Worm (Caenorhabditis elegans) whole organism, L4 larva: ENCODE results near the gene ZK1098.2.

Experiments used
- F44E2.7 ChIP-seq: fragments of 200-800 bp; sonication (Bioruptor generic); IDR thresholded peaks from 2 replicates; pipeline ENCODE4 v2.1.2; 2022; ENCODE audit warnings: missing genetic modification characterization, missing compliant biosample characterization
- T20F7.1 ChIP-seq: fragments of 200-800 bp; sonication (Bioruptor generic); optimal IDR thresholded peaks from 2 replicates; lab custom pipeline; 2018; ENCODE audit warnings: mild to moderate bottlenecking, missing genetic modification characterization, missing compliant biosample characterization
- T26A8.4 ChIP-seq: fragments of 200-800 bp; sonication (Bioruptor generic); IDR thresholded peaks from 2 replicates; pipeline ENCODE4 v1.3.6; 2022; ENCODE audit warnings: missing genetic modification characterization, missing compliant biosample characterization
- Y48G9A.11 ChIP-seq: fragments of 200-800 bp; sonication (Bioruptor generic); IDR thresholded peaks from 2 replicates; pipeline ENCODE4 v1.3.6; 2022; ENCODE audit warnings: missing genetic modification reagents, missing genetic modification characterization, missing compliant biosample characterization
- Y5F2A.4 ChIP-seq: fragments of 200-800 bp; sonication (Bioruptor generic); optimal IDR thresholded peaks from 2 replicates; lab custom pipeline; 2018; ENCODE audit warnings: mild to moderate bottlenecking, missing genetic modification characterization, missing compliant biosample characterization
- attf-4 ChIP-seq: sonication (generic microtip); optimal IDR thresholded peaks from 3 replicates; lab custom pipeline; 2017; ENCODE audit warnings: missing biosample characterization, missing genetic modification characterization
- ceh-20 ChIP-seq: fragments of 200-800 bp; sonication (Bioruptor generic); IDR thresholded peaks from 2 replicates; pipeline ENCODE4 v1.3.6; 2022; ENCODE audit warnings: missing genetic modification reagents, missing genetic modification characterization, missing compliant biosample characterization
- ceh-32 ChIP-seq: sonication (generic microtip); optimal IDR thresholded peaks from 2 replicates; lab custom pipeline; 2016; ENCODE audit warnings: mild to moderate bottlenecking, missing genetic modification characterization, missing compliant biosample characterization; ENCODE audit not compliant: poor library complexity
- ceh-44 ChIP-seq: fragments of 200-800 bp; sonication (Bioruptor generic); IDR thresholded peaks from 2 replicates; pipeline ENCODE4 v1.3.6; 2022; ENCODE audit warnings: missing genetic modification reagents, missing genetic modification characterization, missing compliant biosample characterization
- ceh-62 ChIP-seq: sonication (generic microtip); optimal IDR thresholded peaks from 2 replicates; lab custom pipeline; 2017; ENCODE audit warnings: missing biosample characterization, missing genetic modification characterization
- ceh-82 ChIP-seq: sonication (generic microtip); optimal IDR thresholded peaks from 2 replicates; lab custom pipeline; 2017; ENCODE audit warnings: missing biosample characterization, missing genetic modification characterization
- ces-1 ChIP-seq: fragments of 150-350 bp; sonication (generic microtip); optimal IDR thresholded peaks from 4 replicates; lab custom pipeline; 2014; ENCODE audit warnings: missing biosample characterization, missing genetic modification reagents, missing genetic modification characterization
- ctbp-1 ChIP-seq: fragments of 200-800 bp; sonication (Bioruptor generic); IDR thresholded peaks from 2 replicates; pipeline ENCODE4 v1.3.6; 2022; ENCODE audit warnings: missing genetic modification reagents, missing genetic modification characterization, missing compliant biosample characterization
- daf-8 ChIP-seq: fragments of 200-800 bp; sonication (Bioruptor generic); IDR thresholded peaks from 2 replicates; pipeline ENCODE4 v1.3.6; 2022; ENCODE audit warnings: missing genetic modification characterization, missing compliant biosample characterization
- dpl-1 ChIP-seq: fragments of 150-350 bp; optimal IDR thresholded peaks from 2 replicates; lab custom pipeline; 2014; ENCODE audit warnings: missing biosample characterization, missing genetic modification reagents, missing genetic modification characterization
- egl-27 ChIP-seq: sonication (generic microtip); optimal IDR thresholded peaks from 3 replicates; lab custom pipeline; 2017; ENCODE audit warnings: missing biosample characterization, missing genetic modification reagents, missing genetic modification characterization
- hif-1 ChIP-seq, 2 experiments: sonication (generic microtip); optimal IDR thresholded peaks; 2 replicates each; lab custom pipeline; 2016 to 2017; ENCODE audit warnings: missing compliant biosample characterization in 2 of 2, missing genetic modification characterization in 2 of 2, missing genetic modification reagents in 2 of 2, missing genotype in 2 of 2, mild to moderate bottlenecking in 1 of 2
- jun-1 ChIP-seq: fragments of 150-350 bp; optimal IDR thresholded peaks from 2 replicates; lab custom pipeline; 2014; ENCODE audit warnings: missing biosample characterization, missing genetic modification reagents, missing genetic modification characterization
- lim-7 ChIP-seq: fragments of 200-800 bp; sonication (Bioruptor generic); IDR thresholded peaks from 2 replicates; pipeline ENCODE4 v1.3.6; 2022; ENCODE audit warnings: missing genetic modification characterization, missing compliant biosample characterization
- lin-13 ChIP-seq: fragments of 150-350 bp; optimal IDR thresholded peaks from 2 replicates; lab custom pipeline; 2014; ENCODE audit warnings: missing biosample characterization, missing genetic modification reagents, missing genetic modification characterization
- lin-15B ChIP-seq: fragments of 150-350 bp; sonication (generic microtip); optimal IDR thresholded peaks from 3 replicates; lab custom pipeline; 2014; ENCODE audit warnings: missing biosample characterization, missing genetic modification characterization
- lin-29 ChIP-seq: fragments of 200-800 bp; sonication (Bioruptor generic); IDR thresholded peaks from 2 replicates; pipeline ENCODE4 v1.3.6; 2022; ENCODE audit warnings: missing genetic modification reagents, missing genetic modification characterization, missing compliant biosample characterization
- lin-38 ChIP-seq: fragments of 200-800 bp; sonication (Bioruptor generic); IDR thresholded peaks from 2 replicates; pipeline ENCODE4 v1.3.6; 2022; ENCODE audit warnings: missing genetic modification reagents, missing genetic modification characterization, missing compliant biosample characterization
- lsy-2 ChIP-seq, 2 experiments: fragments of 150-350 bp in 1 of 2; sonication (generic microtip) in 1 of 2; optimal IDR thresholded peaks; 2 replicates each; lab custom pipeline; 2014 to 2017; ENCODE audit warnings: missing biosample characterization in 2 of 2, missing genetic modification characterization in 2 of 2
- madf-9 ChIP-seq: fragments of 200-800 bp; sonication (Bioruptor generic); conservative IDR thresholded peaks from 2 replicates; pipeline ENCODE4 v1.3.6; 2022; ENCODE audit warnings: missing genetic modification reagents, missing genetic modification characterization, missing compliant biosample characterization
- mdt-29 ChIP-seq: fragments of 200-800 bp; sonication (Bioruptor generic); IDR thresholded peaks from 2 replicates; pipeline ENCODE4 v1.3.6; 2022; ENCODE audit warnings: missing genetic modification reagents, missing genetic modification characterization, missing compliant biosample characterization
- mes-2 ChIP-seq: sonication (generic microtip); optimal IDR thresholded peaks from 2 replicates; lab custom pipeline; 2016; ENCODE audit warnings: missing genotype, mild to moderate bottlenecking, missing genetic modification characterization, missing compliant biosample characterization; ENCODE audit not compliant: poor library complexity, severe bottlenecking
- nhr-111 ChIP-seq: fragments of 200-800 bp; sonication (Bioruptor generic); optimal IDR thresholded peaks from 2 replicates; lab custom pipeline; 2018; ENCODE audit warnings: mild to moderate bottlenecking, missing genetic modification characterization, missing compliant biosample characterization
- nhr-237 ChIP-seq: sonication (generic microtip); optimal IDR thresholded peaks from 2 replicates; lab custom pipeline; 2017; ENCODE audit warnings: missing biosample characterization, missing genetic modification characterization
- nhr-25 ChIP-seq: sonication (generic microtip); optimal IDR thresholded peaks from 2 replicates; lab custom pipeline; 2017; ENCODE audit warnings: missing genetic modification characterization, mild to moderate bottlenecking, missing compliant biosample characterization, antibody characterized with exemption, moderate library complexity, borderline replicate concordance; ENCODE audit not compliant: insufficient read depth
- nhr-41 ChIP-seq: fragments of 200-800 bp; sonication (Bioruptor generic); IDR thresholded peaks from 2 replicates; pipeline ENCODE4 v1.3.6; 2022; ENCODE audit warnings: missing genetic modification reagents, missing genetic modification characterization, missing compliant biosample characterization
- nhr-42 ChIP-seq: fragments of 200-800 bp; sonication (Bioruptor generic); IDR thresholded peaks from 2 replicates; pipeline ENCODE4 v1.3.6; 2022; ENCODE audit warnings: missing genetic modification characterization, missing compliant biosample characterization
- nhr-77 ChIP-seq: fragments of 150-350 bp; optimal IDR thresholded peaks from 2 replicates; lab custom pipeline; 2014; ENCODE audit warnings: missing biosample characterization, missing genetic modification characterization
- php-3 ChIP-seq: fragments of 200-800 bp; sonication (Bioruptor generic); IDR thresholded peaks from 2 replicates; pipeline ENCODE4 v1.3.6; 2022; ENCODE audit warnings: missing genetic modification reagents, missing genetic modification characterization, missing compliant biosample characterization
- pqm-1 ChIP-seq: sonication (generic microtip); optimal IDR thresholded peaks from 2 replicates; lab custom pipeline; 2017; ENCODE audit warnings: missing biosample characterization, missing genetic modification characterization
- saeg-2 ChIP-seq: fragments of 200-800 bp; sonication (Bioruptor generic); IDR thresholded peaks from 2 replicates; pipeline ENCODE4 v1.3.6; 2022; ENCODE audit warnings: missing genetic modification reagents, missing genetic modification characterization, missing compliant biosample characterization
- skn-1 ChIP-seq: fragments of 150-350 bp; optimal IDR thresholded peaks from 2 replicates; lab custom pipeline; 2014; ENCODE audit warnings: missing biosample characterization, missing genetic modification characterization
- snpc-1.2 ChIP-seq: fragments of 200-800 bp; sonication (Bioruptor generic); IDR thresholded peaks from 2 replicates; pipeline ENCODE4 v1.3.6; 2022; ENCODE audit warnings: missing genetic modification reagents, missing genetic modification characterization, missing compliant biosample characterization
- tag-97 ChIP-seq: fragments of 200-800 bp; sonication (Bioruptor generic); IDR thresholded peaks from 2 replicates; pipeline ENCODE4 v1.3.6; 2022; ENCODE audit warnings: missing genetic modification characterization, missing compliant biosample characterization
- unc-130 ChIP-seq: sonication (generic microtip); optimal IDR thresholded peaks from 2 replicates; lab custom pipeline; 2016; ENCODE audit warnings: missing genetic modification reagents, missing genetic modification characterization, missing compliant biosample characterization
- vab-7 ChIP-seq: fragments of 200-800 bp; sonication (Bioruptor generic); IDR thresholded peaks from 2 replicates; pipeline ENCODE4 v1.3.6; 2022; ENCODE audit warnings: missing genetic modification reagents, missing genetic modification characterization, missing compliant biosample characterization
- zag-1 ChIP-seq: fragments of 150-350 bp; optimal IDR thresholded peaks from 2 replicates; lab custom pipeline; 2014; ENCODE audit warnings: missing biosample characterization, missing genetic modification characterization
- zip-11 ChIP-seq: fragments of 200-800 bp; sonication (Bioruptor generic); IDR thresholded peaks from 2 replicates; pipeline ENCODE4 v1.3.6; 2022; ENCODE audit warnings: missing genetic modification characterization, missing compliant biosample characterization
- ztf-7 ChIP-seq: fragments of 150-350 bp; optimal IDR thresholded peaks from 2 replicates; lab custom pipeline; 2014; ENCODE audit warnings: missing biosample characterization, missing genetic modification characterization

The ZK1098.2 gene

DNA sequence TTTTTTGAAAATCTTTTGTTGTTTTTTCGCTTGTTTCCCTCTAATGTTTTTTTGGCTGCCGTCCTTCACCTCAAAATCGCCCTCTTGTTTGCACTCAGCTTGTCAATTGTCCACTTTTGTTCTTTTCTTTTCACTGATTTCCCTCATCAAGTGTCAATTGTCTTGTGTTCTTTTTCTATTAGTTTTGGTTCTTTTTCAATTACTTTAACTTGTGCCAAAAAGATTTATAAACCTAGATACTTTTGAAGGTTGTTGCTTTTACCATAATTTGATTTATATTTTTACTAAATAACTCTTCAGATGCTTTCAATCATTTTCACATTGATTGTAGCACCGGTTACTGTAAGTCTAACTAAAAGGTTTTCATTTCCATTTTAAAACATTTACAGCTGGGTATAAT lies 39.5 kb downstream of the ZK1098.2 start, which contains the start of gene C48B4.13:
TSS of gene C48B4.13 (plus strand) at position 301 of the 400 bp plus-strand sequence.
- no peak for TF ChIP-seq pqm-1 (tag; lab: Kevin White, UChicago)
- no peak for TF ChIP-seq T20F7.1 (GFP tag; lab: Kevin White, UChicago)
- TF ChIP-seq lin-15B (tag; lab: Kevin White, UChicago) = no peak

DNA sequence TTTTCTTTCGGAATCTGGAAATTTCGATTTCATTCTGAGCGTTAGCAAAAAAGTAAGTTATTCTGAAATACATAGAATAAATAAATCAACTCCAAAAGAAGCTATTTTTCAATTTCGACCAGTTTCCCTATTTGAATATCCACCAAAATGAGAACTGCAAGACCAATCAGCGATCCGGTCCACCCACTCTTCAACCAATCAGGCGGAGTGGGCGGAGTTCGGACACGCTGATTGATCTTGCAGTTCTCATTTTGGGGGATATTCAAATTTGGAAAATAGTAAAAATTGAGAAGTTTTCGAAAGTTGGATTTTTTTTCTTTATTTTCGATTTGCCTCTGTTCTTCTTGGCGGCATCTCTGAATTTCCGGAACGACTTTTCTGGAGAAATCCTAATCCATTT lies 41.9 kb downstream of the ZK1098.2 start:
- TF ChIP-seq ces-1 (GFP tag; lab: Kevin White, UChicago) (no peak), egl-27 (tag; lab: Kevin White, UChicago) (no peak), unc-130 (GFP tag; lab: Kevin White, UChicago) (no peak), lim-7 (no peak), tag-97 (no peak), nhr-41 (GFP tag; lab: Robert Waterston, UW) (no peak), ctbp-1 (GFP tag; lab: Robert Waterston, UW) (no peak), jun-1 (no peak), hif-1 (tag; optimal IDR thresholded peaks at IDR 0.05; lab: Kevin White, UChicago) (no peak), T26A8.4 (peak; percentile 21; the same call in 1 of the 2 replicates), php-3 (GFP tag; lab: Robert Waterston, UW) (no peak), snpc-1.2 (GFP tag; lab: Robert Waterston, UW) (no peak), ztf-7 (tag; lab: Kevin White, UChicago) (no peak), vab-7 (GFP tag; lab: Robert Waterston, UW) (no peak), ceh-62 (no peak), ceh-82 (tag; lab: Kevin White, UChicago) (no peak), zag-1 (no peak), mdt-29 (GFP tag; lab: Robert Waterston, UW) (no peak), lin-15B (tag; lab: Kevin White, UChicago) (no peak), Y5F2A.4 (GFP tag; lab: Kevin White, UChicago) (no peak), nhr-237 (tag; lab: Kevin White, UChicago) (no peak), attf-4 (no peak), lsy-2 (tag; optimal IDR thresholded peaks at IDR 0.05; lab: Kevin White, UChicago) (peak in 1 of 2 experiments; percentile 54), nhr-42 (GFP tag; lab: Robert Waterston, UW) (no peak), saeg-2 (GFP tag; lab: Robert Waterston, UW) (no peak), nhr-77 (tag; lab: Kevin White, UChicago) (no peak), ceh-44 (GFP tag; lab: Robert Waterston, UW) (no peak), ceh-32 (tag; lab: Kevin White, UChicago) (no peak), nhr-111 (GFP tag; lab: Kevin White, UChicago) (no peak), madf-9 (GFP tag; lab: Robert Waterston, UW) (no peak), skn-1 (no peak), daf-8 (GFP tag; lab: Robert Waterston, UW) (no peak), lin-29 (GFP tag; lab: Robert Waterston, UW) (no peak), ceh-20 (GFP tag; lab: Robert Waterston, UW) (no peak), dpl-1 (GFP tag; lab: Kevin White, UChicago) (peak; percentile 85), nhr-25 (tag; lab: Kevin White, UChicago) (no peak), mes-2 (tag; lab: Kevin White, UChicago) (peak; percentile 13), lin-13 (GFP tag; lab: Kevin White, UChicago) (no peak), pqm-1 (tag; lab: Kevin White, UChicago) (no peak), Y48G9A.11 (GFP tag; lab: Robert Waterston, UW) (no peak), F44E2.7 (GFP tag; lab: Robert Waterston, UW) (no peak), lin-38 (GFP tag; lab: Robert Waterston, UW) (peak; percentile 42; the same call in 1 of the 2 replicates), zip-11 (GFP tag; lab: Robert Waterston, UW) (no peak)
